Worm (Caenorhabditis elegans) whole organism, late embryonic: Measurements from ENCODE around the gene seld-1.

Experiments
- K02D7.2 ChIP-seq: sonication (generic microtip); optimal IDR thresholded peaks from 2 replicates; lab custom pipeline; 2017; ENCODE audit warnings: mild to moderate bottlenecking, missing genetic modification characterization, missing compliant biosample characterization
- ceh-2 ChIP-seq: sonication (generic microtip); optimal IDR thresholded peaks from 2 replicates; lab custom pipeline; 2016; ENCODE audit warnings: missing genotype, missing genetic modification characterization, missing compliant biosample characterization
- hlh-30 ChIP-seq: sonication (generic microtip); optimal IDR thresholded peaks from 2 replicates; lab custom pipeline; 2017; ENCODE audit warnings: antibody characterized with exemption, missing genetic modification characterization, missing compliant biosample characterization; ENCODE audit not compliant: insufficient read depth
- hlh-8 ChIP-seq: sonication (generic microtip); optimal IDR thresholded peaks from 2 replicates; lab custom pipeline; 2016; ENCODE audit warnings: missing genotype, missing genetic modification characterization, missing compliant biosample characterization
- odd-2 ChIP-seq: sonication (generic microtip); optimal IDR thresholded peaks from 2 replicates; lab custom pipeline; 2017; ENCODE audit warnings: antibody characterized with exemption, mild to moderate bottlenecking, missing genetic modification characterization, missing compliant biosample characterization
- unc-3 ChIP-seq, 2 experiments: fragments of 200-800 bp in 1 of 2; sonication (Bioruptor generic) in 1 of 2; sonication (generic microtip) in 1 of 2; conservative IDR thresholded peaks in 1 of 2; optimal IDR thresholded peaks in 1 of 2; 2 replicates each; pipeline versions ENCODE4 v1.3.6 to Lab custom; 2016 to 2022; ENCODE audit warnings: missing compliant biosample characterization in 2 of 2, missing genetic modification characterization in 2 of 2, missing genetic modification reagents in 1 of 2

The seld-1 gene

ce11 chrIV:13557393-13557792 is 52.1 kb downstream of the seld-1 start:
- TF ChIP-seq odd-2 (tag; lab: Kevin White, UChicago): no peak
- no peak for TF ChIP-seq K02D7.2
- TF ChIP-seq hlh-8: no peak
- no peak for TF ChIP-seq unc-3 (GFP tag; conservative IDR thresholded peaks at IDR 0.05; lab: Robert Waterston, UW)
- TF ChIP-seq unc-3 (tag; optimal IDR thresholded peaks at IDR 0.05; lab: Kevin White, UChicago): no peak
- no peak for TF ChIP-seq ceh-2 (tag; lab: Kevin White, UChicago)
- no peak for TF ChIP-seq hlh-30 (tag; lab: Kevin White, UChicago)
